Worm (Caenorhabditis elegans) whole organism, L1 larva: ENCODE measurements around the gene T28A8.2.

Source experiments
- C04F5.9 ChIP-seq: sonication (generic microtip); optimal IDR thresholded peaks from 2 replicates; lab custom pipeline; 2016; ENCODE audit warnings: missing genetic modification characterization, missing compliant biosample characterization
- C16A3.4 ChIP-seq: fragments of 150-350 bp; optimal IDR thresholded peaks from 2 replicates; lab custom pipeline; 2014; ENCODE audit warnings: missing biosample characterization, missing genetic modification characterization
- C34B4.2 ChIP-seq: sonication (generic microtip); optimal IDR thresholded peaks from 2 replicates; lab custom pipeline; 2017; ENCODE audit warnings: mild to moderate bottlenecking, missing genetic modification characterization, missing compliant biosample characterization
- F16B12.6 ChIP-seq: fragments of 150-350 bp; optimal IDR thresholded peaks from 2 replicates; lab custom pipeline; 2014; ENCODE audit warnings: missing biosample characterization, missing genetic modification characterization
- aly-2 ChIP-seq: fragments of 150-350 bp; optimal IDR thresholded peaks from 2 replicates; lab custom pipeline; 2014; ENCODE audit warnings: missing biosample characterization, missing genetic modification characterization
- ama-1 ChIP-seq: fragments of 150-350 bp; optimal IDR thresholded peaks from 2 replicates; lab custom pipeline; 2014
- ceh-63 ChIP-seq: fragments of 200-800 bp; sonication (Bioruptor generic); optimal IDR thresholded peaks from 2 replicates; lab custom pipeline; 2018; ENCODE audit warnings: mild to moderate bottlenecking, missing genetic modification characterization, missing compliant biosample characterization
- ceh-8 ChIP-seq: fragments of 200-800 bp; sonication (Bioruptor generic); optimal IDR thresholded peaks from 2 replicates; lab custom pipeline; 2018; ENCODE audit warnings: mild to moderate bottlenecking, missing genetic modification characterization, moderate library complexity, missing compliant biosample characterization
- ceh-82 ChIP-seq, 3 experiments: fragments of 150-350 bp in 1 of 3; sonication (generic microtip) in 2 of 3; optimal IDR thresholded peaks; 2 replicates each; lab custom pipeline; 2014 to 2017; ENCODE audit warnings: missing biosample characterization in 3 of 3, missing genetic modification characterization in 3 of 3
- ceh-88 ChIP-seq: fragments of 200-800 bp; sonication (Bioruptor generic); IDR thresholded peaks from 2 replicates; pipeline ENCODE4 v1.3.6; 2022; ENCODE audit warnings: missing genetic modification characterization, missing compliant biosample characterization
- ceh-90 ChIP-seq: sonication (generic microtip); optimal IDR thresholded peaks from 2 replicates; lab custom pipeline; 2016; ENCODE audit warnings: missing genetic modification characterization, missing compliant biosample characterization
- ces-1 ChIP-seq: fragments of 150-350 bp; optimal IDR thresholded peaks from 2 replicates; lab custom pipeline; 2014; ENCODE audit warnings: missing biosample characterization, missing genetic modification reagents, missing genetic modification characterization
- dpl-1 ChIP-seq, 3 experiments: fragments of 150-350 bp in 2 of 3; sonication (generic microtip) in 1 of 3; optimal IDR thresholded peaks; 2 replicates each; lab custom pipeline; 2014 to 2017; ENCODE audit warnings: missing biosample characterization in 3 of 3, missing genetic modification characterization in 3 of 3, missing genetic modification reagents in 3 of 3
- efl-1 ChIP-seq, 4 experiments: fragments of 150-350 bp; optimal IDR thresholded peaks in 3 of 4; peaks in 1 of 4; 1 replicate in 1 of 4; 2 replicates in 3 of 4; lab custom pipeline; 2014; ENCODE audit warnings: missing biosample characterization in 2 of 4, missing genetic modification characterization in 2 of 4, missing genetic modification reagents in 2 of 4
- efl-3 ChIP-seq: fragments of 200-800 bp; sonication (Bioruptor generic); optimal IDR thresholded peaks from 2 replicates; lab custom pipeline; 2018; ENCODE audit warnings: mild to moderate bottlenecking, missing genetic modification characterization, missing compliant biosample characterization
- elt-3 ChIP-seq, 6 experiments: fragments of 150-350 bp in 1 of 6; sonication (generic microtip); optimal IDR thresholded peaks; 2 replicates each; lab custom pipeline; 2017 to 2018; ENCODE audit warnings: missing biosample characterization in 6 of 6, missing genetic modification characterization in 6 of 6, inconsistent platforms in 1 of 6
- fkh-4 ChIP-seq: sonication (generic microtip); optimal IDR thresholded peaks from 2 replicates; lab custom pipeline; 2016; ENCODE audit warnings: missing compliant biosample characterization, missing genetic modification characterization, borderline replicate concordance
- fkh-8 ChIP-seq: sonication (generic microtip); optimal IDR thresholded peaks from 2 replicates; lab custom pipeline; 2016; ENCODE audit warnings: mild to moderate bottlenecking, missing genetic modification characterization, missing compliant biosample characterization
- fos-1 ChIP-seq: fragments of 150-350 bp; optimal IDR thresholded peaks from 2 replicates; lab custom pipeline; 2014; ENCODE audit warnings: missing biosample characterization, missing genetic modification characterization
- grh-1 ChIP-seq: fragments of 200-800 bp; sonication (Bioruptor generic); IDR thresholded peaks from 2 replicates; pipeline ENCODE4 v1.3.6; 2022; ENCODE audit warnings: missing genetic modification reagents, missing genetic modification characterization, missing compliant biosample characterization
- hlh-4 ChIP-seq: sonication (generic microtip); optimal IDR thresholded peaks from 2 replicates; lab custom pipeline; 2016; ENCODE audit warnings: mild to moderate bottlenecking, missing genetic modification characterization, missing compliant biosample characterization
- jun-1 ChIP-seq: fragments of 150-350 bp; optimal IDR thresholded peaks from 2 replicates; lab custom pipeline; 2014; ENCODE audit warnings: missing biosample characterization, missing genetic modification reagents, missing genetic modification characterization
- lin-13 ChIP-seq: fragments of 150-350 bp; optimal IDR thresholded peaks from 2 replicates; lab custom pipeline; 2014; ENCODE audit warnings: missing biosample characterization, missing genetic modification reagents, missing genetic modification characterization
- lin-15B ChIP-seq: fragments of 150-350 bp; sonication (generic microtip); optimal IDR thresholded peaks from 3 replicates; lab custom pipeline; 2014; ENCODE audit warnings: missing biosample characterization, missing genetic modification characterization
- lin-35 ChIP-seq, 2 experiments: fragments of 150-350 bp; optimal IDR thresholded peaks; 2 replicates each; lab custom pipeline; 2014; ENCODE audit warnings: missing biosample characterization in 2 of 2, missing genetic modification characterization in 2 of 2, missing genetic modification reagents in 2 of 2
- lin-39 ChIP-seq: fragments of 150-350 bp; optimal IDR thresholded peaks from 2 replicates; lab custom pipeline; 2014; ENCODE audit warnings: missing biosample characterization, missing genetic modification reagents, missing genetic modification characterization
- lir-3 ChIP-seq: sonication (generic microtip); optimal IDR thresholded peaks from 2 replicates; lab custom pipeline; 2016; ENCODE audit warnings: mild to moderate bottlenecking, missing genetic modification characterization, moderate library complexity, missing compliant biosample characterization; ENCODE audit not compliant: poor library complexity
- lsy-2 ChIP-seq, 2 experiments: fragments of 150-350 bp; optimal IDR thresholded peaks; 2 replicates each; lab custom pipeline; 2014; ENCODE audit warnings: missing biosample characterization in 2 of 2, missing genetic modification characterization in 2 of 2
- mab-9 ChIP-seq: fragments of 200-800 bp; sonication (Bioruptor generic); IDR thresholded peaks from 2 replicates; pipeline ENCODE4 v1.3.6; 2022; ENCODE audit warnings: missing genetic modification reagents, missing genetic modification characterization, missing compliant biosample characterization
- mep-1 ChIP-seq: fragments of 150-350 bp; optimal IDR thresholded peaks from 2 replicates; lab custom pipeline; 2014; ENCODE audit warnings: missing biosample characterization, missing genetic modification characterization
- nhr-11 ChIP-seq: fragments of 150-350 bp; optimal IDR thresholded peaks from 2 replicates; lab custom pipeline; 2014; ENCODE audit warnings: missing biosample characterization, missing genetic modification characterization
- nhr-12 ChIP-seq: sonication (generic microtip); optimal IDR thresholded peaks from 2 replicates; lab custom pipeline; 2017; ENCODE audit warnings: missing biosample characterization, missing genetic modification characterization
- nhr-19 ChIP-seq: fragments of 200-800 bp; sonication (Bioruptor generic); conservative IDR thresholded peaks from 2 replicates; pipeline ENCODE4 v1.3.6; 2022; ENCODE audit warnings: missing genetic modification characterization, missing compliant biosample characterization
- nhr-20 ChIP-seq: sonication (generic microtip); optimal IDR thresholded peaks from 2 replicates; lab custom pipeline; 2016; ENCODE audit warnings: mild to moderate bottlenecking, missing genetic modification characterization, missing compliant biosample characterization
- nhr-76 ChIP-seq: sonication (generic microtip); optimal IDR thresholded peaks from 2 replicates; lab custom pipeline; 2017; ENCODE audit warnings: missing biosample characterization, missing genetic modification characterization
- nhr-84 ChIP-seq: sonication (generic microtip); optimal IDR thresholded peaks from 2 replicates; lab custom pipeline; 2017; ENCODE audit warnings: missing biosample characterization, missing genetic modification characterization
- nhr-85 ChIP-seq: sonication (generic microtip); peaks from one replicate; lab custom pipeline; 2016; ENCODE audit warnings: missing genetic modification characterization, inconsistent platforms, missing compliant biosample characterization
- pqm-1 ChIP-seq: sonication (generic microtip); optimal IDR thresholded peaks from 3 replicates; lab custom pipeline; 2017; ENCODE audit warnings: missing biosample characterization, missing genetic modification characterization
- rnt-1 ChIP-seq: sonication (generic microtip); optimal IDR thresholded peaks from 2 replicates; lab custom pipeline; 2016; ENCODE audit warnings: mild to moderate bottlenecking, missing genetic modification characterization, moderate library complexity, missing compliant biosample characterization
- snpc-4 ChIP-seq: fragments of 150-350 bp; optimal IDR thresholded peaks from 2 replicates; lab custom pipeline; 2014; ENCODE audit warnings: missing biosample characterization, missing genetic modification characterization
- snu-23 ChIP-seq: sonication (generic microtip); optimal IDR thresholded peaks from 2 replicates; lab custom pipeline; 2016; ENCODE audit warnings: missing genetic modification characterization, missing compliant biosample characterization
- sup-37 ChIP-seq: fragments of 200-800 bp; sonication (Bioruptor generic); optimal IDR thresholded peaks from 2 replicates; lab custom pipeline; 2018; ENCODE audit warnings: mild to moderate bottlenecking, missing genetic modification characterization, missing compliant biosample characterization
- swsn-7 ChIP-seq: sonication (generic microtip); optimal IDR thresholded peaks from 2 replicates; lab custom pipeline; 2016; ENCODE audit warnings: missing genetic modification characterization, missing compliant biosample characterization
- unc-130 ChIP-seq: fragments of 150-350 bp; optimal IDR thresholded peaks from 2 replicates; lab custom pipeline; 2017; ENCODE audit warnings: missing biosample characterization, missing genetic modification characterization, inconsistent platforms
- unc-30 ChIP-seq: sonication (generic microtip); optimal IDR thresholded peaks from 2 replicates; lab custom pipeline; 2017; ENCODE audit warnings: missing biosample characterization, missing genetic modification characterization
- vab-15 ChIP-seq: sonication (generic microtip); optimal IDR thresholded peaks from 2 replicates; lab custom pipeline; 2017; ENCODE audit warnings: missing genotype, mild to moderate bottlenecking, missing genetic modification characterization, missing compliant biosample characterization
- ztf-4 ChIP-seq: fragments of 150-350 bp; optimal IDR thresholded peaks from 2 replicates; lab custom pipeline; 2014; ENCODE audit warnings: missing biosample characterization, missing genetic modification characterization

T28A8.2 gene

ce11 chrIII:13540791-13541190, 45.3 kb upstream of the T28A8.2 start:
- TF ChIP-seq nhr-19 (GFP tag; lab: Robert Waterston, UW) (no peak), ceh-90 (tag; lab: Kevin White, UChicago) (no peak), ceh-82 (tag; optimal IDR thresholded peaks at IDR 0.05; lab: Kevin White, UChicago) (no peak), lin-39 (tag; lab: Kevin White, UChicago) (no peak), ceh-63 (GFP tag; lab: Kevin White, UChicago) (no peak), jun-1 (tag; lab: Kevin White, UChicago) (no peak), ama-1 (lab: Kevin White, UChicago) (no peak), C16A3.4 (tag; lab: Kevin White, UChicago) (no peak)

- TF ChIP-seq nhr-85 (tag; lab: Kevin White, UChicago) = no peak
- no peak for TF ChIP-seq nhr-84 (tag; lab: Kevin White, UChicago)
- no peak for TF ChIP-seq efl-1 (optimal IDR thresholded peaks at IDR 0.05; lab: Kevin White, UChicago)
- TF ChIP-seq efl-1 (GFP tag; optimal IDR thresholded peaks at IDR 0.05 in 1 of 2; lab: Kevin White, UChicago) = peak in 1 of 2 experiments; percentile 39
- no peak for TF ChIP-seq ceh-63 (GFP tag; lab: Kevin White, UChicago)
- TF ChIP-seq, all 84 proteins: peak for 1
These were observed 40.4 kb upstream of the T28A8.2 start for ce11 chrIII:13535735-13536390.

- TF ChIP-seq unc-130 (tag; lab: Kevin White, UChicago) (no peak), F16B12.6 (tag; lab: Kevin White, UChicago) (no peak), nhr-20 (tag; lab: Kevin White, UChicago) (peak; percentile 30), ceh-90 (tag; lab: Kevin White, UChicago) (no peak), lin-39 (tag; lab: Kevin White, UChicago) (no peak), lin-35 (GFP tag; optimal IDR thresholded peaks at IDR 0.05; lab: Kevin White, UChicago) (peak in 1 of 2 experiments; percentile 30), pqm-1 (tag; lab: Kevin White, UChicago) (no peak), nhr-76 (no peak), aly-2 (tag; lab: Kevin White, UChicago) (no peak), swsn-7 (tag; lab: Kevin White, UChicago) (no peak), C16A3.4 (tag; lab: Kevin White, UChicago) (no peak), hlh-4 (tag; lab: Kevin White, UChicago) (no peak), ceh-82 (tag; optimal IDR thresholded peaks at IDR 0.05; lab: Kevin White, UChicago) (no peak), elt-3 (tag; optimal IDR thresholded peaks at IDR 0.05; lab: Kevin White, UChicago) (peak in 1 of 6 experiments; percentile 43), fos-1 (no peak), fkh-8 (no peak), nhr-12 (tag; lab: Kevin White, UChicago) (no peak), ceh-63 (GFP tag; lab: Kevin White, UChicago) (no peak), ces-1 (GFP tag; lab: Kevin White, UChicago) (no peak), nhr-11 (tag; lab: Kevin White, UChicago) (no peak), vab-15 (no peak), unc-30 (tag; lab: Kevin White, UChicago) (no peak), mab-9 (GFP tag; lab: Robert Waterston, UW) (no peak), ceh-88 (no peak), ztf-4 (tag; lab: Kevin White, UChicago) (no peak), C04F5.9 (tag; lab: Kevin White, UChicago) (no peak), lsy-2 (tag; optimal IDR thresholded peaks at IDR 0.05; lab: Kevin White, UChicago) (peak in 1 of 2 experiments; percentile 41), lin-13 (GFP tag; lab: Kevin White, UChicago) (no peak), fkh-4 (no peak), efl-3 (GFP tag; lab: Kevin White, UChicago) (no peak), snu-23 (GFP tag; lab: Kevin White, UChicago) (peak; percentile 53), ceh-8 (no peak), lir-3 (tag; lab: Kevin White, UChicago) (no peak), lin-15B (tag; lab: Kevin White, UChicago) (no peak), snpc-4 (tag; lab: Kevin White, UChicago) (no peak), nhr-85 (tag; lab: Kevin White, UChicago) (peak; percentile 82), dpl-1 (GFP tag; optimal IDR thresholded peaks at IDR 0.05; lab: Kevin White, UChicago) (peak in 1 of 3 experiments; percentile 22), sup-37 (no peak), mep-1 (tag; lab: Kevin White, UChicago) (no peak), C34B4.2 (tag; lab: Kevin White, UChicago) (no peak), grh-1 (peak; percentile 66), rnt-1 (tag; lab: Kevin White, UChicago) (no peak)
These were observed 39.2 kb upstream of the T28A8.2 start for ce11 chrIII:13534704-13535103.
